Fruit fly (Drosophila melanogaster) S2 (cell line): ENCODE measurements around the gene sol.

Experiments used
- CG8478 ChIP-seq: fragments of >200 bp; optimal IDR thresholded peaks from 2 replicates; lab custom pipeline; 2018
- CTCF ChIP-seq, 2 experiments: fragments of >200 bp; optimal IDR thresholded peaks; 2 replicates each; lab custom pipeline; 2018

Gene sol

DNA sequence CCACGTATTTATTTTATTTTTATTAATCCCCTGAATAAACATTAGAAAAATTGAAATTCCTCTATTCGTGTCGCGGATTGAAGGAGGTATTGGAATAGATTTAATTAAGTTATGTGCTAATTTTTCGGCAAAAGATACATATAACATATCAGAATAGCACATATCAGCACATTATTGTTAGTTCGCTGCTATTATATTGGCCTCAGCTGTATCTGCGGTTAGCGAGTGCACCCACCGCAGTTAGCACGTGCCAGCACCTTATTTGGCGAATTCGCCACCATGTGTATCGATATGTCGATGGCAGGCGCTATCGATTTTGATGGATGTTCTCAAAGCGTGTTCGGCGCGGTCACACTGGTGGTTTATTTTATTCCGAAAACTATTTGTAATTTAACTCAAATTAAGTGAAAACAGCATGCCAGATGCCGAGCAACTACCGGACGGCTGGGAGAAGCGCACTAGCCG lies 5.0 kb upstream of the sol start, which contains the start of gene dod:
dod (plus strand) TSS at position 323 of the 465 bp plus-strand sequence.
- peak; percentile 46 to 61 for TF ChIP-seq CTCF (optimal IDR thresholded peaks at IDR 0.05; lab: Kevin White, UChicago)
- no peak for TF ChIP-seq CG8478

DNA sequence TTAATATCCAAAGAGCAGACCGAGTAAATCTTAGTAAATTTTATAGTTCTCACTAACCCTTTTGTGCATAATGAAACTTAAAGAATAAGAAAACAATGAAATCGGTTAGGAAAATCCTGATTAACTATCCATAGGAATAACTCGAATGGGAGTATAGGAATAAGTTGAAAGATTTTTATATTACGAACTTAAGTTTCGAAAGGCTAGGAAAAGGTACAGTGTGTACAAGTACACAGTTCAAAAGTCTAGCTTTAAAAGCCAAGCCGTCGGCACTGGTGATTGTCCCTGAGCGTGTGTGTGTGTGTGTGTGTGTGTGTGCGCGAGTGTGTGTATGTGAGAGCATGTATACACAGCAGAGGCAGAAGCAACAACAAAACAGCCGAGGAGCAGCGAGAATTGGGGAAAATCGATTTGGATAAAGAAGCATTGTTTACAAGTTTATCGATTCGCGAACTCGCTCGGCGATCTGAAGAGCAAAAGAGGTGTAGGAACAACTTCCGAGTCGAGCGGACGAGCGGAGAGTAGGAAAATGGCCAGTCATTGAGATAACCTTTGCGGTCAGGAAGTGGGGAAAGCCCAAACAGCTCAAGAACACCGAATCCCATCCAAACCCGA lies 1.2 kb downstream of the sol start:
- TF ChIP-seq CTCF (optimal IDR thresholded peaks at IDR 0.05; lab: Kevin White, UChicago), result no peak
- no peak for TF ChIP-seq CG8478

DNA sequence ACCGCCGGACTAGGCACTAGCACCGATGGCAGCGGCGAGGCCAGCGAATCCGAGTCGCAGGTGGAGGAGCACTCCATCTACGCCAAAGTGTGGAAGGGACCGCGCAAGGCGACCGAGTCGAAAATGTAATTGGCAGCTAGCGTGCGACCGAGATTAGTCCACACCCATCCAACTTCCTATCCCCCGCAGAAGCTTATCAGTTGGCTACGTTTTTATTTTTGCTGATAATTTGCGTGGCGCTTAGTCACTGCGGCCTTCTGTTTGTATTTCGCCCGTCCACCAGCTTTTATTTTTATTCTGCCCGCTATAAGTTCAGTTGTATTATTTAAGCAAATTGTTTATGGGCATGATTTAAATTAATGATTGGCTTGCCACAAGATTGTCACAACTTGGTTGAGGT lies 3.5 kb downstream of the sol start:
- TF ChIP-seq CG8478, result no peak
- no peak for TF ChIP-seq CTCF (optimal IDR thresholded peaks at IDR 0.05; lab: Kevin White, UChicago)

DNA sequence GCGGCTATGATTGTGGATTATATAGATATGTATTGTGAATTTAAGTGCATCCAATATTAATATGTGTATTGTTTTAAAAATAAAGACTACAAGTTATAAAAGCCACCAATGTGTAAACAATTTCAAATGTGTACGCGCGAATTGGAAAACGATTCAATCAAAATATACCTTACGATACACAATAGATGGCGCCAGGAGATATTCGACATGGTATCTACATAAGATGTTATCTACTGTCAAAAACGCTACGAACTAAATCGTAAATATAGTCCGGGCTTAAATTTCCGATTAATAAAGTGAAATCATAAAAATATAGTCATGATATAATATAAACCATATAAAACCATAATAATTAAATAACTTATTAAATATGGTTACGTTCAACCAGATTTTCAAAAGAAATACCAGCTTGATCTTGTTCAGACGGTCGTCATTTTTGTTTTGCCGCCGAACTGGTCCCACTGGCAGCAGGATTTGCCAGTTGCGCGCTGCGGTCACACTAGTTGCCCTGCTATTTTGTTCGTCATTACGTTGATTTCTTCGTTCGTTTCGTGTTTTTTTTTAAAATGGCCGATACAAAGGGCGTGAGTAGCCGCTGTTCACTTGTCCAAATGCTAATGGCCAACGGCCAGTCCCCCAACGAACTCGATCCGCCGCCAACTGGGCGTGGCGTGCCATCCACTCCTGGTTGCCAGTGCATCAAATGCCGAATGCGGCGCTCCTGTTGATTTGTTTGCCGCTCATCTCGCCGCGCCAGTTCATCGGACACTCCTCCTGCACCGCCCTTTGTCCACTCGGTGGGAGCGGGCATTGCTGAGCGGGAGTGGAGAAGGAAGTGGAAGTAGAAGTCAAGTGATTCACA lies 8.0 kb downstream of the sol start, which contains the start of gene Septin1:
Septin1 (plus strand) TSS at position 477 of the 862 bp plus-strand sequence.
- no peak for TF ChIP-seq CG8478
- peak; percentile 52 to 86 for TF ChIP-seq CTCF (optimal IDR thresholded peaks at IDR 0.05; lab: Kevin White, UChicago)

DNA sequence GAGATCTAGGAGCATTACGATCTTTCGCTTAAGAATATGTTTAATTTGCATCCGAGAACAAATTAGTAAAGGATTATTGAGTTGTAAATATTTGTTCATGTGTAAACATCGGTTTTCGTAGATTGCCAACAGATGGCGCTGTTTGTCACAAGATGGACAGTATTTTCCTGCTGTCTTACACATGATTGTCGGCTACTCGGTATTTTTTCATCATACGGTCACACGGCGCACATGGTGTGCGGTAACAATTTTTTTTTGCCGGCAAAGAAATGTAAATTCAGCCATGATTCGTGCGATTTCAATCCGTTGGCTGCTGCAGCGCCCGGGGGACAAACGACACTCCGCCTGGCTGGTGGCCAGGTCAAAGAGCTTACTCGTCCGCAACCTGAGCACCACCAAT lies 12.8 kb downstream of the sol start, which contains the start of the genes bbx and waw:
bbx (plus strand) TSS at position 151 of the 400 bp plus-strand sequence.
waw (plus strand) TSS at position 151 of the 400 bp plus-strand sequence.
- TF ChIP-seq CTCF (optimal IDR thresholded peaks at IDR 0.05; lab: Kevin White, UChicago) (peak; percentile 91 to 95), CG8478 (no peak)

DNA sequence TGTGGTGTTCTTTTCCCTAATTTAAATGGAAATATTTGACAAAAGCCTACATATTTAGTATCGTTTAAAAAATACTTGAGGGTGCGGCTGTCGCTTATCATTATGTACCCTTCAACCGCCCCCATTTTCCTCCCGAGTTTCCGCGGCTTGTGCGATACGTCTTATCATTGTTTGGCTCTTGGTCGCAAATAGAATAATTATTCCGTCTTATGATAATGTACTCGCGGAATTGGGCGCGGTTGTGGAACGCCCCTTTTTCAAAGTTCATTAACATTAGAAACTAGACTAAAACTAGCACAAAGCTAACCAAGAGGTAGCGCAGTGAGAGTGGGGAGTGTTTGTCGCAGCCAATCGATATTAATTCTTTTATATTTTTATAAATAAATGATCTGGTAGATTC lies 15.3 kb downstream of the sol start:
- no peak for TF ChIP-seq CG8478

DNA sequence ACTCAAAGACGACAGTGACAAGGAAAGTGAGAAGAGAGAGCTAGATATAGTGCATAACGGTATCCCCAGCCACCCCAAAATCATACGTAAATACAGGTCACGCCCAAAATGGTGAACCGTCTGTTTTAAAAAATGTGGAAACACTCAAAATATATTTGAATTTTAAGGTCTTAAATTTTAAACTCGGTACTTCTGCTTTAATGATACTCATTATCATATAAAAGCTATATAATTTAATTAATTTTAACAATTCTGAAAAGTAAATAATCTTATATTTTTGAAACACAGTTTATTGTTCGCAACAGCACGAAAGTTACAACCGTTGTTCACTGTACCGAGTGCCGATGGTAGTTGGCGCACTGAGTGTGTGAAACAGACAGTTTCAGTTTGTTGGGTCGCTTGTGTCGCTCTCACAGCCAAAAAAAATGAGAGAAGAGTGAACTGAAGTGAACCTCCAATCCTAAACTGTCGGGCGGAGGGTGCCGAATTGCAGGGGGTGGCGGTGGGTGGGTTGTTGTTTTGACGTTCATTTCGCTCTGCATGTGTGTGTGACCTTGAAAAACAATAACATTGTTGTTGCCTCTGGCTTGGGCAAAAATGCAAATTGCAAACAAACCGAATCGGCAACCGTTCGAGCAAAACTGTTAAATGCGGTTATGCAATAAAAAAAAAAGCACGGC lies 16.4 kb downstream of the sol start:
- TF ChIP-seq CTCF (optimal IDR thresholded peaks at IDR 0.05; lab: Kevin White, UChicago) (no peak), CG8478 (no peak)

DNA sequence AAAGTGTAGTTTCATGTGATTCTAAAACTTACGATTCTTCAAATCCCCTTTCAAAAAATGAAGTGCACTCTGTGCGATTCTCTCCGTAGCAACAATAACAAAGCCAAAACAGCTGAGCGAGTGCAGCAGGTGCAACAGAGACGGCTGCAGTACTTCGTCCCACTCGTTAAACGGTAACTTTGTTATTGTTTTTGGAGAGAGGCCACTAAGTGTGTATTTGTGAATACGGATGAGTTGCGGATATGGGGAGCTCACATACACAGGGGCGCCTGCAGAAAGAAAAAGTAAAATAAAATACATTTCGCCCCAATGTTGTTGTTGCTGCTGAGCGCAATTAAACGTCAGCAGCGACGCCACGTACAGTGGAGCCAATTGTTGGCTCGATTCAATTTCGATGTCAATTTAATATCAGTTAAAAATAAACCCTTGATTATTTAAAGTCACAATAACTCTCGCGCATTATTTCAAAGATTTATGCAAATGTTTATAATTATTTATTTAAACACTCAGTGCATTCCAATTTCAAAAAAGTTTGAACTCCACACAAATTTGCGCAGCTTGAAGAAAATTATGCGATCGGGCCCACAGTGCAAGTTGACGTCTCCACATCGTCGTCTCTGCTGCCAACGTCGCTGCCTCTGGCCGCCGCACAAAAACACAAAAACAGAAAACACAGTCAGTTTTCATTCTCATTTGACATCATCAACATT lies 17.4 kb downstream of the sol start:
- TF ChIP-seq CG8478, result no peak
- TF ChIP-seq CTCF (optimal IDR thresholded peaks at IDR 0.05; lab: Kevin White, UChicago), result no peak

DNA sequence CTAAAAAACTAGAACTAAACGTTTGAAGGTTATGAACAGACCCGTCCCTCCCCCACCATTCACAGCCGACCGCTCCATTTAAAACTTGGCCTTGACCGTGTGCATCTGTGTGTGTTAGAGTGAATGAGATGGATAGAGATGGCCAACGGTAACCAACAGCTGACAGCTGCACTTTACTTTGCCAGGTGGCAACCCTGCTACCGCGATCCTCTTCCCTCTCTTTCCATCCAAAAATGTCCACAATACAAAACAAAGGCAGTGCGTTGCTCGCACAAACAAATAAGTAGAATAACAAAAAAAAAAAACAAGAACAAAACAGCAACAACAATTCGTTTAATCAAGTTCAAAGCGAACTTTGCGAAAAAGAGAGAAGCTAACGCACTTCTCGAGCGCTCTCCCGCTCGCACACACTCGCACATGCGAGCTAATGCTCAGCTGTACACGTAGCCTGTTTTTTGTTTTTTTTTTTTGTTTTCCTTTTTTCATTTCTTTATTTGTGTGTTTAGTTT lies 18.4 kb downstream of the sol start:
- TF ChIP-seq CG8478, result no peak

DNA sequence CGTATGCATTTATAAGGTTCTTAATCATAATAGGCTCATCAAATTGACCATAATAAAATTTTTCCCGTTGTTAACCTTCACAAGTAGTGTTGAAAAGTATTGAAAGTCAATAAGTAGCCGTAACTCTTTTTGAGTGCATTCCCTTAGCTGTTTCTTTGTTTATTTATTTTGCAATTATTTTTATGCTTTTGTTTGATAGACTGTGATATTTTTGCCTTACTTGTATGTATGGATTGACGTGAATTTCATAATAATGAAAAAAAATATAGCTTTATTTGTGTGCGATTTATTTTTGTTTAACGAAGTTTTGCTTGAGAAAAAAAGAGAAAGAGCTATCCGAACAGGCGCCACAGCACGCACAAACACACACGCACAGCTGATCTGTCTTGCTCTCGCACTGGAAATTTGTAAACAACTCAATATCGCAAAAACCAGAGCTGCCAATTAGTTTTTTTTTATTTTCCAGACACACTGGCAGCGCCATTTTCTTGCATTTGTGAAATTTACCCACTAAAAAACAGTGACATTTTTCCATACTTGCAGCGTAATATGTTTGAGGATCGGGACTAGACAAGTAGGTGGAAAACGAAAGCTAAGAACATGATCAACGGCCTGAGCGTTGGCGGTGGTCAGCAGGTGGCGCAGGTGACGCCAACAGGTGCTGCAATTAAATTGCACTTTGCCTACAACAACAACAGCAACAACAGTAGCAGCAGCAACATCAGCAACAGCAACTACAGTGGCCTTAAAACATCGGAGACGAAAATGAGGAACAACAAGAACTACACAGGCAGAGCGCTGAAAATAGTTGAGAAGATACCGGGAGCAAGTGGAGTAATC lies 19.3 kb downstream of the sol start:
- TF ChIP-seq CG8478, result no peak
- TF ChIP-seq CTCF (optimal IDR thresholded peaks at IDR 0.05; lab: Kevin White, UChicago), result no peak

DNA sequence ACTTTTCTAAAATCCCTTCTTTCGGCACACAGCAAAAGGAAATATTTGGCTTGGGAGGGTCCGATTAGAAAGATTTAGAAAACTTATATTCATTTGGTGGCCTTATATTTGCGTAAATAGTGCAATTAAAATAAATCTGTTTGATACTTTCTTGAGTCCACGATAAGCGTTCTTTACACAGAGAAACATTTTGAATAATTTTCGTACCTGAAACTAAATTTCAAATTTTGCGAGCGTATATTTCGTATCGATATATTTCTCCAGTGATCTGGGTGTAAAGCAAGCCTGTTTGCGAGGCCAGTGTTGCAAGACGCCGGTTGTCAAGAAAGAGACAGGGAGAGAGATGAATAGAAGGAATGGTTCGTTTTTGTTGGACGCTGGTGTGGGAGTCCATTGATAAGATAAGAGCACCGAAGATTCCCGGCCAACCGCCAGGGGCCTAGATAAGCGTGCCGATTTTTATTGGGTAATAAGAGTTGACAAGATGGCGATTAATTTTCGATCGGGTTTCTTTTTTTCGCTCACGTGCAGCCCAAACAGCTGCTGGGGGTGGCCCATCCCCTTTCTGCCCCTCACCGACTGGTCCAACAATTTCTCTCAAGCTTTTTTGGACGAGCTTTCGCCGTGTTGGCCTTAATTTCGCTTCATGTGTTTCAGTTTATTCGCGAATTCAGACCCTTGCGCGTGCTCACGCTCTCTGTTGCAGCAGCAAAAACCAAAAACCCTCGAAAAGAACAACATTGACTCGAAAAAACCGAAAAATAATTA lies 23.8 kb downstream of the sol start, which contains the start of gene slgA:
slgA (plus strand) TSS at position 344 of the 768 bp plus-strand sequence.
- TF ChIP-seq CG8478 (no peak), CTCF (optimal IDR thresholded peaks at IDR 0.05; lab: Kevin White, UChicago) (no peak)

DNA sequence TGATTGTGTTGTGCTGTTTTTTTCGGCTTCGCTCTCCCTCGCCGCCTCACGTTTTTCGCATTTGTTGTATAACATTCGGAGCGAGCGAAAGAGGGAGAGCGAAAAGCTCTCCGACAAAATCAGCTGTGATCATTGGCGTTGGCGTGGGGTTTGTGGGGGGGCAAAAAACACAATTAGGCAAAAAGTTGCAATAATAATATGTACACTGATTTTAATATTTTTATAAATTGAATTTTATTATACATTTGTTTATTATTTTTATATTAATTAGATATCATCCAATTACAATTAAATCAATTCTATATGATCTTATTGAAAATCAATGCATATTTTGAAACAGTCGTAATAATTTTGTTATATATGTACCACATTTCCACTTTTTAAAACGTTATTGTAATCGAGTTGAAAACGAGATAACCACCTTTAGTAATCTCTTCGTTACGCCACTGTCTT lies 25.5 kb downstream of the sol start:
- TF ChIP-seq CG8478 (no peak), CTCF (optimal IDR thresholded peaks at IDR 0.05; lab: Kevin White, UChicago) (no peak)

DNA sequence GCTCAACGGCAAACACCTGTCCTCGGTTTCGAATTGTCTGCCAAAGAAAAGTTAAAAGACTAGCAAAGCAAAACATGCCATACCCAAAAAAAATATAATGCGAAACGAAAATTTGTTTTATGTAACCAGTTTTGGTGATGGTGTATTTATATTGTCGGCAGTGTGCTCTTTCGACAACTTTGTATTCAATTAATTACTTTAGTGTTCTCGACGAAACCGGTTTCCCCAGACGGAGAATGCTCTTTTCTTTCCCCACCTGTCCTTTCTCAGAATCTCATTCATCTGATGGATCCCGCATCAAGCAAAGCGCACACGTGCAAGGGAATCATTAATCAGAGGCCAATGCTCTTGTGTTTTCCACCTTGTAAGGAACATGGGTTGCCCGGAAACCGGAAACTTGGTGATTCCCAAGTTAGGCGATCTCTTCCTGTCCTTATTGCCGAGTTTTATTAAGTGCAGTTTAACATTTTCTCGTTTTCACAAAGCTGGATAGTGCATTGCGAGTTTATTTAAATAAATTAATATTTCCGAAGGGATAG lies 28.3 kb downstream of the sol start:
- TF ChIP-seq CTCF (optimal IDR thresholded peaks at IDR 0.05; lab: Kevin White, UChicago), result no peak
- TF ChIP-seq CG8478, result no peak
